Worm (Caenorhabditis elegans) whole organism, L4/young adult: ENCODE measurements around the gene C37H5.5.

ENCODE experiments used
- W03F9.2 ChIP-seq: fragments of 150-350 bp; optimal IDR thresholded peaks from 2 replicates; lab custom pipeline; 2014; ENCODE audit warnings: missing biosample characterization, missing genetic modification characterization
- dao-5 ChIP-seq: sonication (generic microtip); optimal IDR thresholded peaks from 2 replicates; lab custom pipeline; 2016; ENCODE audit warnings: missing genotype, missing genetic modification characterization, moderate library complexity, missing compliant biosample characterization
- him-1 ChIP-seq: sonication (generic microtip); optimal IDR thresholded peaks from 2 replicates; lab custom pipeline; 2016; ENCODE audit warnings: missing genotype, missing genetic modification reagents, missing genetic modification characterization, missing compliant biosample characterization

ce11 chrV:4857561-4857960 lies 30.4 kb downstream of the C37H5.5 start:
- TF ChIP-seq W03F9.2 (tag; lab: Kevin White, UChicago) (no peak), him-1 (no peak), dao-5 (no peak)
